Fruit fly (Drosophila melanogaster) whole organism, larva: Measurements from ENCODE around the gene mei-41.

Experiments
- noc ChIP-seq: fragments of 200-800 bp; sonication (Bioruptor generic); optimal IDR thresholded peaks from 3 replicates; lab custom pipeline; 2019; ENCODE audit warnings: missing biosample characterization, mild to moderate bottlenecking, missing genetic modification characterization, moderate library complexity

The mei-41 gene

DNA sequence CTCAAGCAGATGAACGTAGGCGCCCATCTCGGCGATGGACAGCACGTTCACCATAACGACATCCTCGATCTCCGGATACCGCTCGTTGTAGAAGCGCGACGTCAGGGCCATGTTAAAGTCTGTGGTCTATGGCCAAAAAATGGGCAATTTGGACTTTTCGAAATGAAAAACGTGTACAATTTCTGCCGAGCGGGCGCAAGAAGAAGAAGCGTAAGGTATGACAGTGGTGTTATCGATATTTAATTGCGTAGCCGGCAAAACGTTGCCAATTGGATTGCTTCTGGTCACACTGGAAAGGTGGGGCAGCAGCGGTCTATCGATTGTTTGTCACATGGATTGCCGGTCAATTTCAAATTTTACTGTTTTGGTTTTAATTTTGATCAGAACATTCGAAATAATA, 55.3 kb downstream of the mei-41 start, which contains the start of gene eIF2alpha:
TSS of gene eIF2alpha (minus strand) at position 225 of the 400 bp plus-strand sequence.
- TF ChIP-seq noc = no peak

DNA sequence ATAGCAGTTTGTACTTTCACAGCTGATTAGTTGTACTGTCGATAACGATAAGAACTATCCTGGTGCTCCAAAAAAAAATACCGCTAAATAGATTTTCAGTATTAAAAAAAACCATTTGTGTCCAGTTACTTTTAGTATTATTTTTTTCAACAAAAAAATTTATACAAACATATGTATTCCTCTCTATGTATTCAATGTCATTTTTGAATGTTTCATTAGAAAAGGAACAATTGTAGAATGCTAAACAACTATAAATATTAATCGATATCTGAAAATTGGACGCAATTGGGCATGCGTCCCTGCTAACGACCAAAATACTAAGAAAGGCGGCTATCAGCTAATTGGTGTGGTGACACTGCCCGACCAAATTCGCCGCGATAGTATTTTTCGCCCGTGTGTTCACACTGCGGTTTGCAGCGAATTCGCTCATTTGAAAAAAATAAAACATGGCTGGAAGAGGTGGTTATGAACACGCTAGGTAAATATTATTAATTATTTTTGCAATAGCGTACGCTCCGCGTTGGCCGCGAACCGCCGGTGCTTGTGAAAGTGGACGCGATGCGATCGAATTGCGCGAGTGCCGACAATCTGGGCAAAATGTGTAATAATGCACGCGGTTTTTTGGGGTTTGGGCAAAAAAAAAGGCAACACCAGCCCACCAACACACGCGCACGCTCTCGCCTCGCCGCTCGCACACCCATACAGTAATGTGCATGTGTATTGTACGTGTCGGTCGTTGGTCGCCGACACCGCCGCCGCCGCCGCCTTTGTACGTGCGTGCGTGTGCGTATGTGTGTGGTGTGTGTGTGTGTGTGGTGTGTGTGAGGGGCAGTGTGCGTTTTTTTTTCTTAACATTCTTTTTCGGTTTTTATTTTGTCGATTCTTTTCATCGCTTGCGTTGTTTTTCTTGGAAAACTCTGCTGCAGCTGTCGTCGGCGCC, 57.0 kb downstream of the mei-41 start, which contains the start of the genes CG34015 and eIF4H1:
TSS of gene CG34015 (minus strand) at position 51 of the 940 bp plus-strand sequence.
TSS of gene eIF4H1 (plus strand) at position 414 of the 940 bp plus-strand sequence.
- no peak for TF ChIP-seq noc

DNA sequence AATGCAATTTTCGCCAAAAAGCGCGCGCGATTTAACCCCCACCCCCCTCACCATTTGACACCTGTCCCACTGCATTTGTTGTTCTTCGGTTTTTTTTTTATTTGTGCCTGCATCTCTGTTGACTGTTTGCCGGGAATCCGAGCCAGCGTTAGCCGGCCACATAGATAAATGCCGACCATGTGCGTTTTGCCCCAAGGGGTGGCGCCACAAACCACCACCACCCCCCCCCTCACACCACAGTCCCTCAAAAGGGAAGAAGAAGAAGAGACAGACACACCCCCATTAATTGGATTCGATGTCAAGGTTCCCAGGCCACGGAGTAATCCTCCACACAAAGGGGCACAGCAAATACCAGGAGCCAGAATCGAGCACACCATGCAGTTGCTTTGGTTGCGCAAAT, 57.8 kb downstream of the mei-41 start:
- no peak for TF ChIP-seq noc
